Worm (Caenorhabditis elegans): Measurements from ENCODE around the gene pqn-35.

- no peak for TF ChIP-seq skn-1 (tag; optimal IDR thresholded peaks at IDR 0.05)
- TF ChIP-seq blmp-1 (tag; optimal IDR thresholded peaks at IDR 0.05; ENCODE audit: insufficient read depth), result no peak
- no peak for TF ChIP-seq nhr-21 (tag; optimal IDR thresholded peaks at IDR 0.05)
- no peak for TF ChIP-seq lsy-2 (tag; optimal IDR thresholded peaks at IDR 0.05)
- no peak for TF ChIP-seq fos-1 (tag; optimal IDR thresholded peaks at IDR 0.05)
- no peak for TF ChIP-seq ztf-4 (tag; optimal IDR thresholded peaks at IDR 0.05)
- no peak for TF ChIP-seq nhr-12 (tag; optimal IDR thresholded peaks at IDR 0.05)
- TF ChIP-seq unc-55 (GFP tag; optimal IDR thresholded peaks at IDR 0.05), result no peak
- no peak for TF ChIP-seq aly-2 (tag; optimal IDR thresholded peaks at IDR 0.05)
- no peak for TF ChIP-seq ama-1 (optimal IDR thresholded peaks at IDR 0.05)
- TF ChIP-seq nhr-129 (tag; optimal IDR thresholded peaks at IDR 0.05), result no peak
- TF ChIP-seq R02D3.7 (tag; optimal IDR thresholded peaks at IDR 0.05), result no peak
- no peak for TF ChIP-seq lin-11 (tag; optimal IDR thresholded peaks at IDR 0.05)
Measured at ce11 chrII:4616443-4616842, 3.6 kb downstream of the pqn-35 start, which contains the start of gene clec-136.

Data from whole organism, L2 larva.